Worm (Caenorhabditis elegans): Measurements from ENCODE around the gene R07B7.2.
"Not testable (repeated sequence)": the region's sequence is repeated elsewhere in the genome, so short reads cannot be mapped to it uniquely, and the experiment has no call there.

R07B7.2 gene

ce11 chrV:12024273-12024672, 35.3 kb downstream of the R07B7.2 start (continued):
- TF ChIP-seq Y116A8C.19 (tag; optimal IDR thresholded peaks at IDR 0.05; ENCODE audit: borderline replicate concordance) (no peak), lir-3 (tag; optimal IDR thresholded peaks at IDR 0.05; ENCODE audit: poor library complexity) (no peak), efl-3 (GFP tag; optimal IDR thresholded peaks at IDR 0.05) (no peak), ceh-63 (GFP tag; optimal IDR thresholded peaks at IDR 0.05) (peak; percentile 82), nhr-84 (tag; optimal IDR thresholded peaks at IDR 0.05) (no peak), mdl-1 (tag; optimal IDR thresholded peaks at IDR 0.05) (peak in 1 of 2 experiments; percentile 8), aly-2 (tag; optimal IDR thresholded peaks at IDR 0.05) (no peak), fos-1 (tag; optimal IDR thresholded peaks at IDR 0.05) (no peak), ceh-88 (GFP tag; IDR thresholded peaks at IDR 0.05) (no peak), tbx-2 (tag; optimal IDR thresholded peaks at IDR 0.05) (peak; percentile 53), nhr-28 (tag; optimal IDR thresholded peaks at IDR 0.05) (no peak), nhr-71 (tag; optimal IDR thresholded peaks at IDR 0.05) (peak; percentile 63), zip-4 (GFP tag; optimal IDR thresholded peaks at IDR 0.05) (no peak), elt-3 (tag; optimal IDR thresholded peaks at IDR 0.05) (no peak), alr-1 (tag; optimal IDR thresholded peaks at IDR 0.05; ENCODE audit: borderline replicate concordance) (no peak), ztf-4 (tag; optimal IDR thresholded peaks at IDR 0.05) (peak; percentile 9), vab-15 (tag; optimal IDR thresholded peaks at IDR 0.05) (no peak), nhr-12 (tag; optimal IDR thresholded peaks at IDR 0.05) (no peak), dsc-1 (tag; optimal IDR thresholded peaks at IDR 0.05) (peak; percentile 20), egl-27 (tag; optimal IDR thresholded peaks at IDR 0.05) (no peak), lsy-2 (tag; optimal IDR thresholded peaks at IDR 0.05) (peak in 1 of 2 experiments; percentile 3), nhr-11 (tag; optimal IDR thresholded peaks at IDR 0.05) (no peak), rnt-1 (tag; optimal IDR thresholded peaks at IDR 0.05) (no peak), lin-39 (tag; optimal IDR thresholded peaks at IDR 0.05) (no peak), lin-35 (GFP tag; optimal IDR thresholded peaks at IDR 0.05) (peak in 1 of 2 experiments; percentile 8), sptf-1 (tag; optimal IDR thresholded peaks at IDR 0.05) (no peak), nhr-47 (tag; optimal IDR thresholded peaks at IDR 0.05) (peak; percentile 51), sup-37 (GFP tag; optimal IDR thresholded peaks at IDR 0.05) (no peak), nhr-85 (tag) (no peak), unc-30 (tag; optimal IDR thresholded peaks at IDR 0.05) (no peak), zag-1 (tag; optimal IDR thresholded peaks at IDR 0.05) (no peak), dpl-1 (GFP tag; optimal IDR thresholded peaks at IDR 0.05) (no peak), blmp-1 (tag; optimal IDR thresholded peaks at IDR 0.05) (no peak), unc-86 (tag; optimal IDR thresholded peaks at IDR 0.05) (peak; percentile 67), hpl-2 (GFP tag; optimal IDR thresholded peaks at IDR 0.05) (no peak), C04F5.9 (tag; optimal IDR thresholded peaks at IDR 0.05) (no peak), fkh-4 (tag; optimal IDR thresholded peaks at IDR 0.05; ENCODE audit: borderline replicate concordance) (no peak), mep-1 (tag; optimal IDR thresholded peaks at IDR 0.05) (peak; percentile 2), nhr-90 (tag; optimal IDR thresholded peaks at IDR 0.05; ENCODE audit: poor library complexity) (no peak), snpc-4 (tag; optimal IDR thresholded peaks at IDR 0.05) (no peak)

DNA sequence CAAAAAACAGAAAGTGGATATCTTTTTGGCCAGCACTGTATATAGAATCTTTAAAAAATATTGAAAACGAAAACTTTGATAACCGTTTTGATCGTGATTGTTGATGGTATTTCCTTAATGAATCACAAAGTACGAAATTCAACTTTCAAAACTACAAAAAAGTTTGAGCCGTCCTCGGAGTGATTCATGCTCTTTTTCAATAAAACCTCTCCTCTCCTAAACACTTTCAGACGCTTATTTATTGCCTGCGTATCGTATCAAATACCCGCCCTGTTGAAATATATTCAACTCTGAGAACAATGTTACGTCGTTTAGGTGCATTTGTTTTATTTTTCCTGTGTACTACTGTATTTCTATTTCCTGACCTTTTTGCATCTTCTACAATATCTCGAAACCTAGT, 38.6 kb downstream of the R07B7.2 start:
- TF ChIP-seq C34B4.2 (tag; optimal IDR thresholded peaks at IDR 0.05): no peak
- no peak for TF ChIP-seq dpl-1 (GFP tag; optimal IDR thresholded peaks at IDR 0.05)
- TF ChIP-seq ztf-4 (tag; optimal IDR thresholded peaks at IDR 0.05): no peak

DNA sequence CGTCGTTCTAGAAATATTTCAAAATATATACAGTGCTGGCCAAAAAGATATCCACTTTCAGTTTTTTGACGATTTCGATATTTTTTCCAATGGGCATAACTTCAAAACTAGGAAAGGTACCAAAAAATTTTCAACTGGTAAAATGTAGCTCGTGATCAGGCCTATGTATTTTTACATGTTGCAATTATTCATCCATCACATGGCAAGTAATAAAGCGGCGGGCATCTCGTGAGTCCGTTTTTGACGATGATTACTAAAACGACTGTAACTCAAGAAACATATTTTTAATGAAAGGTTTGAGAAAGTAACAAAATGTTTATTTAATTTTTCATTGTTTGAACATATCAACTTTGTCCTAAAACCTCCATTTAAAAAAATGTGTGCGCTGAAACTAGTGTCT, 39.5 kb downstream of the R07B7.2 start, which contains the start of gene F10C2.3:
TSS of gene F10C2.3 (plus strand) at position 301 of the 400 bp plus-strand sequence.
- TF ChIP-seq efl-1 (optimal IDR thresholded peaks at IDR 0.05); efl-1 (GFP tag; optimal IDR thresholded peaks at IDR 0.05 in 1 of 2); ceh-82 (tag; optimal IDR thresholded peaks at IDR 0.05); ces-1 (GFP tag; optimal IDR thresholded peaks at IDR 0.05): not testable (repeated sequence)

Data from whole organism, L1 larva.